Worm (Caenorhabditis elegans) whole organism, L2 larva: ENCODE measurements around the gene acr-23.

Source experiments
- C34F6.9 ChIP-seq: fragments of 150-350 bp; optimal IDR thresholded peaks from 2 replicates; lab custom pipeline; 2014; ENCODE audit warnings: missing biosample characterization, missing genetic modification characterization
- F13H6.1 ChIP-seq: sonication (generic microtip); optimal IDR thresholded peaks from 2 replicates; lab custom pipeline; 2016; ENCODE audit warnings: missing genetic modification characterization, missing compliant biosample characterization
- R02D3.7 ChIP-seq: fragments of 150-350 bp; optimal IDR thresholded peaks from 2 replicates; lab custom pipeline; 2014; ENCODE audit warnings: missing biosample characterization, missing genetic modification characterization
- aly-2 ChIP-seq: fragments of 150-350 bp; optimal IDR thresholded peaks from 2 replicates; lab custom pipeline; 2014; ENCODE audit warnings: missing biosample characterization, missing genetic modification characterization
- blmp-1 ChIP-seq: sonication (generic microtip); optimal IDR thresholded peaks from 2 replicates; lab custom pipeline; 2017; ENCODE audit warnings: missing genetic modification characterization, mild to moderate bottlenecking, missing compliant biosample characterization, antibody characterized with exemption, moderate library complexity; ENCODE audit not compliant: insufficient read depth
- ceh-16 ChIP-seq: fragments of 150-350 bp; optimal IDR thresholded peaks from 2 replicates; lab custom pipeline; 2014; ENCODE audit warnings: missing biosample characterization, missing genetic modification characterization
- crh-2 ChIP-seq: sonication (generic microtip); optimal IDR thresholded peaks from 2 replicates; lab custom pipeline; 2017; ENCODE audit warnings: missing biosample characterization, missing genetic modification characterization
- dmd-4 ChIP-seq: sonication (generic microtip); optimal IDR thresholded peaks from 2 replicates; lab custom pipeline; 2017; ENCODE audit warnings: missing biosample characterization, missing genetic modification characterization
- egl-27 ChIP-seq: sonication (generic microtip); optimal IDR thresholded peaks from 3 replicates; lab custom pipeline; 2017; ENCODE audit warnings: missing biosample characterization, missing genetic modification reagents, missing genetic modification characterization
- elt-3 ChIP-seq: sonication (generic microtip); optimal IDR thresholded peaks from 2 replicates; lab custom pipeline; 2017; ENCODE audit warnings: missing biosample characterization, missing genetic modification characterization
- fos-1 ChIP-seq: fragments of 150-350 bp; optimal IDR thresholded peaks from 2 replicates; lab custom pipeline; 2014; ENCODE audit warnings: missing biosample characterization, missing genetic modification characterization
- gmeb-1 ChIP-seq: fragments of 150-350 bp; optimal IDR thresholded peaks from 2 replicates; lab custom pipeline; 2014; ENCODE audit warnings: missing biosample characterization, missing genetic modification characterization
- lin-13 ChIP-seq: fragments of 150-350 bp; optimal IDR thresholded peaks from 2 replicates; lab custom pipeline; 2014; ENCODE audit warnings: missing biosample characterization, missing genetic modification reagents, missing genetic modification characterization
- lin-39 ChIP-seq: fragments of 150-350 bp; optimal IDR thresholded peaks from 2 replicates; lab custom pipeline; 2014; ENCODE audit warnings: missing biosample characterization, missing genetic modification reagents, missing genetic modification characterization
- lsy-2 ChIP-seq, 2 experiments: fragments of 150-350 bp in 1 of 2; sonication (generic microtip) in 1 of 2; optimal IDR thresholded peaks; 2 replicates each; lab custom pipeline; 2014 to 2017; ENCODE audit warnings: missing biosample characterization in 2 of 2, missing genetic modification characterization in 2 of 2
- mab-5 ChIP-seq: fragments of 150-350 bp; optimal IDR thresholded peaks from 2 replicates; lab custom pipeline; 2014; ENCODE audit warnings: missing biosample characterization, missing genetic modification characterization
- mbf-1 ChIP-seq: sonication (generic microtip); optimal IDR thresholded peaks from 2 replicates; lab custom pipeline; 2017; ENCODE audit warnings: missing biosample characterization, missing genetic modification characterization
- nhr-10 ChIP-seq: sonication (generic microtip); optimal IDR thresholded peaks from 2 replicates; lab custom pipeline; 2017; ENCODE audit warnings: missing biosample characterization, missing genetic modification characterization
- nhr-12 ChIP-seq: fragments of 150-350 bp; optimal IDR thresholded peaks from 2 replicates; lab custom pipeline; 2014; ENCODE audit warnings: missing biosample characterization, missing genetic modification characterization
- nhr-129 ChIP-seq: fragments of 150-350 bp; optimal IDR thresholded peaks from 2 replicates; lab custom pipeline; 2014; ENCODE audit warnings: missing biosample characterization, missing genetic modification characterization
- nhr-21 ChIP-seq: fragments of 150-350 bp; optimal IDR thresholded peaks from 2 replicates; lab custom pipeline; 2014; ENCODE audit warnings: missing biosample characterization, missing genetic modification characterization
- nhr-25 ChIP-seq: fragments of 150-350 bp; sonication (generic microtip); optimal IDR thresholded peaks from 3 replicates; lab custom pipeline; 2014; ENCODE audit warnings: missing biosample characterization, missing genetic modification characterization
- nhr-6 ChIP-seq: fragments of 150-350 bp; optimal IDR thresholded peaks from 2 replicates; lab custom pipeline; 2014; ENCODE audit warnings: missing biosample characterization, missing genetic modification characterization
- nhr-77 ChIP-seq: fragments of 150-350 bp; optimal IDR thresholded peaks from 2 replicates; lab custom pipeline; 2014; ENCODE audit warnings: missing biosample characterization, missing genetic modification characterization
- sem-4 ChIP-seq: fragments of 150-350 bp; optimal IDR thresholded peaks from 2 replicates; lab custom pipeline; 2014; ENCODE audit warnings: missing biosample characterization, missing genetic modification reagents, missing genetic modification characterization
- skn-1 ChIP-seq: sonication (generic microtip); optimal IDR thresholded peaks from 2 replicates; lab custom pipeline; 2017; ENCODE audit warnings: missing biosample characterization, missing genetic modification characterization
- sma-3 ChIP-seq: sonication (generic microtip); optimal IDR thresholded peaks from 2 replicates; lab custom pipeline; 2016; ENCODE audit warnings: missing genetic modification reagents, missing genetic modification characterization, missing compliant biosample characterization
- sma-9 ChIP-seq, 2 experiments: fragments of 150-350 bp in 1 of 2; sonication (generic microtip) in 1 of 2; optimal IDR thresholded peaks; 2 replicates each; lab custom pipeline; 2014 to 2016; ENCODE audit warnings: missing genetic modification characterization in 2 of 2, mild to moderate bottlenecking in 1 of 2, missing biosample characterization in 1 of 2, missing compliant biosample characterization in 1 of 2, missing genetic modification reagents in 1 of 2, moderate library complexity in 1 of 2
- snpc-4 ChIP-seq: fragments of 150-350 bp; optimal IDR thresholded peaks from 2 replicates; lab custom pipeline; 2014; ENCODE audit warnings: missing biosample characterization, missing genetic modification characterization
- unc-39 ChIP-seq: fragments of 150-350 bp; optimal IDR thresholded peaks from 2 replicates; lab custom pipeline; 2014; ENCODE audit warnings: missing biosample characterization, missing genetic modification characterization
- unc-55 ChIP-seq: fragments of 150-350 bp; sonication (generic microtip); optimal IDR thresholded peaks from 3 replicates; lab custom pipeline; 2014; ENCODE audit warnings: missing biosample characterization, missing genetic modification reagents, missing genetic modification characterization
- unc-62 ChIP-seq: fragments of 150-350 bp; optimal IDR thresholded peaks from 2 replicates; lab custom pipeline; 2014; ENCODE audit warnings: missing biosample characterization, missing genetic modification reagents, missing genetic modification characterization
- zag-1 ChIP-seq: fragments of 150-350 bp; optimal IDR thresholded peaks from 2 replicates; lab custom pipeline; 2014; ENCODE audit warnings: missing biosample characterization, missing genetic modification characterization
- ztf-1 ChIP-seq: fragments of 200-800 bp; sonication (Bioruptor generic); conservative IDR thresholded peaks from 2 replicates; pipeline ENCODE4 v1.3.6; 2022; ENCODE audit warnings: missing genetic modification characterization, missing compliant biosample characterization
- ztf-11 ChIP-seq: sonication (generic microtip); optimal IDR thresholded peaks from 2 replicates; lab custom pipeline; 2017; ENCODE audit warnings: missing biosample characterization, missing genetic modification characterization
- ztf-4 ChIP-seq: fragments of 150-350 bp; optimal IDR thresholded peaks from 2 replicates; lab custom pipeline; 2014; ENCODE audit warnings: missing biosample characterization, missing genetic modification characterization

The acr-23 gene

ce11 chrV:3686292-3686691 is 26.9 kb upstream of the acr-23 start:
- TF ChIP-seq crh-2 (tag; lab: Kevin White, UChicago) (no peak), sem-4 (no peak), unc-39 (tag; lab: Kevin White, UChicago) (no peak), blmp-1 (no peak), lin-39 (no peak)

DNA sequence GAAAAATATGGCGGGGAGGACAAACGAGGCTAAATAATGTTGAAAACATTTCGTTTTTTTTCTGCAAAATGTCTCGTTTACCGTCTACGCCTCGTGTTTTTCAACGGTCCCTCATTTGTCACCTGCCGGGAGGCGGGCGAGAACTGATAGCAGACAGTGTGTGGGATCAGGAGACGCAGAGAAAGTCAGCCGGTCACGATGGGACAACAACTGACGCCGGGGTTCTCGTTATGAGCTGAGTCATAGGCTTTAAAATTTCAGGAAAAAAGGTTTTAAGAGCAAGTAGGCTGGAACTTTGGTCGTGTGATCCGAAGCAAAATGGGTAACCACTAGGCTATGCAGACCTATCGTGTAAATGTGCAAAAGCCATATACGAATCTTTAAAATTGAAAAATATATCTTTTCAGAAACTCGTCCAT is 26.4 kb upstream of the acr-23 start, which contains the start of gene W08A12.2:
TSS of gene W08A12.2 (minus strand) at position 103 of the 419 bp plus-strand sequence.
- TF ChIP-seq F13H6.1 (tag; lab: Kevin White, UChicago): peak; percentile 69
- peak; percentile 9 for TF ChIP-seq mab-5 (tag; lab: Kevin White, UChicago)
- TF ChIP-seq blmp-1: no peak
- peak in 1 of 2 experiments; percentile 29 for TF ChIP-seq lsy-2 (tag; optimal IDR thresholded peaks at IDR 0.05; lab: Kevin White, UChicago)
- TF ChIP-seq sma-9 (GFP tag; optimal IDR thresholded peaks at IDR 0.05; lab: Kevin White, UChicago): peak; percentile 62
- TF ChIP-seq sma-9 (tag; optimal IDR thresholded peaks at IDR 0.05; lab: Kevin White, UChicago): no peak
- TF ChIP-seq, all 48 proteins: peak for 4

DNA sequence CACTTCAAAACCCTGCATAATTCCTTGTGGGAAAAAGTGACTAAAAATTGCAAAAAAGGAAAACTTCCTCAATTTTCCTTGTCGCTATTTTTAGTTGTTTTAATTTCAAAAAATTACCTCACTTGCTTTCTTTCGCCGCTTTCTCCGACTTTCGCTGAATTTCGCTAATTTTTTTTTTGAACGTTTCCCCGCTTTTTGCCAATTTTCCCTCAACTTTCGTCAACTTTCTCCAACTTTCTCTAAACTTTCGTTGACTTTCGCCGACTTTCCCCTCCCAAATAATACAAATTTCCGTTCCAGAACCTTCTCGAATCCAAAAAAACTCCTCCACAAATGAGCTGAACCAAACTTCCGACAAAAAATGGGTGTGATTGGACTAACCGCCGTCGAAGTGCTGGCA is 23.2 kb upstream of the acr-23 start, which contains the start of gene W08A12.3:
TSS of gene W08A12.3 (plus strand) at position 301 of the 400 bp plus-strand sequence.
- TF ChIP-seq blmp-1: no peak
- no peak for TF ChIP-seq skn-1 (tag; lab: Kevin White, UChicago)
- TF ChIP-seq crh-2 (tag; lab: Kevin White, UChicago): no peak
- TF ChIP-seq egl-27 (tag; lab: Kevin White, UChicago): no peak
- TF ChIP-seq nhr-6 (tag; lab: Kevin White, UChicago): no peak
- TF ChIP-seq unc-62 (GFP tag; lab: Kevin White, UChicago): no peak
- TF ChIP-seq ceh-16 (tag; lab: Kevin White, UChicago): no peak
- TF ChIP-seq unc-39 (tag; lab: Kevin White, UChicago): no peak
- TF ChIP-seq nhr-12 (tag; lab: Kevin White, UChicago): no peak
- no peak for TF ChIP-seq nhr-10 (tag; lab: Kevin White, UChicago)

- TF ChIP-seq C34F6.9 (tag; lab: Kevin White, UChicago) (no peak), unc-62 (GFP tag; lab: Kevin White, UChicago) (no peak), sma-9 (GFP tag; optimal IDR thresholded peaks at IDR 0.05; lab: Kevin White, UChicago) (no peak), sma-9 (tag; optimal IDR thresholded peaks at IDR 0.05; lab: Kevin White, UChicago) (no peak), nhr-25 (tag; lab: Kevin White, UChicago) (no peak), dmd-4 (tag; lab: Kevin White, UChicago) (no peak), R02D3.7 (tag; lab: Kevin White, UChicago) (no peak), gmeb-1 (tag; lab: Kevin White, UChicago) (no peak), elt-3 (tag; lab: Kevin White, UChicago) (no peak), snpc-4 (tag; lab: Kevin White, UChicago) (no peak), ztf-1 (GFP tag; lab: Robert Waterston, UW) (no peak), blmp-1 (no peak), sma-3 (GFP tag; lab: Kevin White, UChicago) (no peak), unc-55 (GFP tag; lab: Kevin White, UChicago) (no peak), mbf-1 (tag; lab: Kevin White, UChicago) (no peak)
Measured at ce11 chrV:3678513-3678912, 19.1 kb upstream of the acr-23 start.

DNA sequence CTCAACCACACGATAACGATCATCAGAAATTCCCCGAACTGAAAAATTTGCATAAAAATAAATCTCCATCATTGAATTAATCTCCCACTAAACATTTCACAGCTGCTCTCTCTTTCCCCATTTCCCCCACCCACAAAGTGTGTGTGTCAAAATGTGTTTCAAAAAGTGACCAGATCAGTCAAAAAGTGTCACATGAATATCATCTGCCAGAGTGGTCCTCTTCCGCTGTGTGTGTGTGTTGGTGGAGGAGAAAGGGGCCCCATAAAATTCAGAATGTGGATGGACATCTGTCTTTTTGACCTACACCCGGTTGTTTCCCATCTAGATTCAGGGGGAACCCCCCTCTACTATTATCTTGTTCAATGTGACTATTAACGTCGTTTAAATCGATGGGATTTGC is 17.8 kb upstream of the acr-23 start:
- TF ChIP-seq sma-9 (GFP tag; optimal IDR thresholded peaks at IDR 0.05; lab: Kevin White, UChicago) (peak; percentile 24), sma-9 (tag; optimal IDR thresholded peaks at IDR 0.05; lab: Kevin White, UChicago) (no peak), mab-5 (tag; lab: Kevin White, UChicago) (peak; percentile 55), C34F6.9 (tag; lab: Kevin White, UChicago) (peak; percentile 32), nhr-129 (peak; percentile 56), lin-13 (no peak), F13H6.1 (tag; lab: Kevin White, UChicago) (peak; percentile 57), zag-1 (tag; lab: Kevin White, UChicago) (no peak), ztf-1 (GFP tag; lab: Robert Waterston, UW) (no peak)

ce11 chrV:3673080-3673479 is 13.7 kb upstream of the acr-23 start, which contains the start of gene pals-33:
pals-33 (plus strand) TSS chrV:3673380.
- TF ChIP-seq egl-27 (tag; lab: Kevin White, UChicago) (no peak), ztf-11 (tag; lab: Kevin White, UChicago) (no peak), elt-3 (tag; lab: Kevin White, UChicago) (no peak), aly-2 (tag; lab: Kevin White, UChicago) (no peak), lin-13 (no peak), ztf-4 (tag; lab: Kevin White, UChicago) (no peak), fos-1 (tag; lab: Kevin White, UChicago) (no peak), sma-9 (GFP tag; optimal IDR thresholded peaks at IDR 0.05; lab: Kevin White, UChicago) (no peak), sma-9 (tag; optimal IDR thresholded peaks at IDR 0.05; lab: Kevin White, UChicago) (no peak), snpc-4 (tag; lab: Kevin White, UChicago) (no peak), R02D3.7 (tag; lab: Kevin White, UChicago) (no peak), mbf-1 (tag; lab: Kevin White, UChicago) (no peak), nhr-77 (tag; lab: Kevin White, UChicago) (no peak), C34F6.9 (tag; lab: Kevin White, UChicago) (no peak), nhr-21 (no peak), blmp-1 (no peak), crh-2 (tag; lab: Kevin White, UChicago) (no peak), sem-4 (no peak)
- TF ChIP-seq, all 48 proteins: peak for 0
